Fruit fly (Drosophila melanogaster): Measurements from ENCODE around the gene cyc.
A peak's percentile ranks its signal among the peaks of the same experiment; 100 is the strongest.

Gene cyc

dm6 chr3L:19787632-19788031, 28.1 kb downstream of the cyc start:
- TF ChIP-seq vri (GFP tag; optimal IDR thresholded peaks at IDR 0.05), result peak; percentile 4
- TF ChIP-seq fkh (GFP tag; optimal IDR thresholded peaks at IDR 0.05), result peak; percentile 40
- TF ChIP-seq Sox14 (GFP tag; optimal IDR thresholded peaks at IDR 0.05), result no peak

dm6 chr3L:19778530-19778929, 37.2 kb downstream of the cyc start:
- TF ChIP-seq fkh (GFP tag; optimal IDR thresholded peaks at IDR 0.05) (peak; percentile 49), CG1621 (tag; optimal IDR thresholded peaks at IDR 0.05) (no peak)

dm6 chr3L:19777279-19777960, 38.3 kb downstream of the cyc start:
- TF ChIP-seq CG7368 (GFP tag; optimal IDR thresholded peaks at IDR 0.05) (no peak), CG10669 (GFP tag; optimal IDR thresholded peaks at IDR 0.05) (no peak), svp (GFP tag) (peak; percentile 84), fkh (GFP tag; optimal IDR thresholded peaks at IDR 0.05) (peak; percentile 35), salr (GFP tag; optimal IDR thresholded peaks at IDR 0.05) (no peak), dsx (GFP tag; optimal IDR thresholded peaks at IDR 0.05; ENCODE audit: poor library complexity, severe bottlenecking) (no peak), vri (GFP tag; optimal IDR thresholded peaks at IDR 0.05) (peak; percentile 38)

All from whole organism, prepupa.